Worm (Caenorhabditis elegans): Measurements from ENCODE around the gene arf-5.
A peak's percentile ranks its signal among the peaks of the same experiment; 100 is the strongest.

arf-5 gene

DNA sequence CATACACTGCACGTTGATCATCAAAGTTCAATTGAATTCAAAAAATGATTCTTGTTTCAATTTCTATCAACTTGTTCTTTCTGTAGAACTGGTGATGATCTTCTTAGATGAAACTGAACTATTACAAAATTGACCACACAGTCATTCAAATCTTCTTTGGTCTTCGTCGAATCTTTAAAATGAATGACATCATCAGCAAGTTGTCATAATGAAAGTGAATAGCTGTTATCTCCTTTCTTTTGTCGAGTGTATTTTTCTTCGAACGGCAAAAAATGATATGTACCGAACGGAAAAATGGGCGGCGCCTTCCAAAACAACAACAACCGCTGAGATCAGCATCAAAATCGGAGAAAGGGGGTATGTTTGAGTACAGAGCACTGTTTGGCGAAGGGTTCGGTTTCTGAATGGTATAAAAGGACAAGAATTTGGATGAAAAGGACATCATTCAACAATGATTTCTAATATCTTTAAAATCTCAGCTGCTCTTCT lies 4.8 kb upstream of the arf-5 start, which contains the start of gene ora-1:
Gene ora-1, plus strand, starts transcription at position 439 of the 489 bp plus-strand sequence.
- no peak for TF ChIP-seq snpc-4 (tag; optimal IDR thresholded peaks at IDR 0.05)

DNA sequence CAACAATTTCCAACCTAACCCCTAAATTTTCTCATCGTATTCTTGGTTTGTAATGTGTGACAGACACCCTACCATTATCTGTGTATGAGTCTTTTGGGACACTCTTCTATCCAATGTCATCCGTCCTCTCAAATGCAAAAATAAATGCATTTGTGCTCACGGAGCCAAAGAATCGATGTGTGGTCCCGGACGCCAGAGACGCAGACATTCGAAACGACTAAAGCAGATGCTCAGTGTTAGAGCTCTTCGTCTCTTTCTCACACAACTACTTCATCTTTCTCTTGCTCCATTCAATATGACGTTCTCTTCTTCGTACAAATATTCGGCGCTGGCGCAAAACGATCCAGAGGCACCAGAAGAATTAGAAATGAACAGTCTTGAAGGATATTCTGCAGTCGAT lies 2.7 kb upstream of the arf-5 start, which contains the start of gene unc-24:
Gene unc-24, plus strand, starts transcription at position 283 of the 400 bp plus-strand sequence.
- TF ChIP-seq nhr-12 (tag; optimal IDR thresholded peaks at IDR 0.05) (no peak), sem-2 (GFP tag; optimal IDR thresholded peaks at IDR 0.05) (no peak), blmp-1 (tag; optimal IDR thresholded peaks at IDR 0.05) (no peak), unc-120 (tag; optimal IDR thresholded peaks at IDR 0.05; ENCODE audit: poor library complexity, severe bottlenecking) (peak; percentile 11), elt-3 (tag; optimal IDR thresholded peaks at IDR 0.05) (no peak), tbx-8 (GFP tag; optimal IDR thresholded peaks at IDR 0.05) (no peak), unc-62 (GFP tag; optimal IDR thresholded peaks at IDR 0.05) (peak; percentile 22), ham-2 (GFP tag; optimal IDR thresholded peaks at IDR 0.05) (no peak), cnd-1 (tag; optimal IDR thresholded peaks at IDR 0.05) (no peak), elt-1 (tag; optimal IDR thresholded peaks at IDR 0.05; ENCODE audit: borderline replicate concordance, insufficient read depth) (no peak), ztf-11 (tag; optimal IDR thresholded peaks at IDR 0.05) (no peak), nhr-76 (tag; optimal IDR thresholded peaks at IDR 0.05) (no peak), mab-5 (tag; optimal IDR thresholded peaks at IDR 0.05) (no peak), unc-39 (tag; optimal IDR thresholded peaks at IDR 0.05) (no peak), ceh-83 (GFP tag; optimal IDR thresholded peaks at IDR 0.05) (no peak), hlh-1 (tag; optimal IDR thresholded peaks at IDR 0.05) (no peak), ces-1 (GFP tag; optimal IDR thresholded peaks at IDR 0.05) (peak; percentile 98), nhr-237 (tag; optimal IDR thresholded peaks at IDR 0.05) (no peak), ceh-43 (GFP tag; optimal IDR thresholded peaks at IDR 0.05) (no peak), lsy-2 (tag; optimal IDR thresholded peaks at IDR 0.05) (no peak), flh-1 (GFP tag; optimal IDR thresholded peaks at IDR 0.05) (no peak), bed-3 (GFP tag; optimal IDR thresholded peaks at IDR 0.05) (no peak), lin-13 (tag; optimal IDR thresholded peaks at IDR 0.05) (no peak), mls-2 (tag; optimal IDR thresholded peaks at IDR 0.05) (no peak)

DNA sequence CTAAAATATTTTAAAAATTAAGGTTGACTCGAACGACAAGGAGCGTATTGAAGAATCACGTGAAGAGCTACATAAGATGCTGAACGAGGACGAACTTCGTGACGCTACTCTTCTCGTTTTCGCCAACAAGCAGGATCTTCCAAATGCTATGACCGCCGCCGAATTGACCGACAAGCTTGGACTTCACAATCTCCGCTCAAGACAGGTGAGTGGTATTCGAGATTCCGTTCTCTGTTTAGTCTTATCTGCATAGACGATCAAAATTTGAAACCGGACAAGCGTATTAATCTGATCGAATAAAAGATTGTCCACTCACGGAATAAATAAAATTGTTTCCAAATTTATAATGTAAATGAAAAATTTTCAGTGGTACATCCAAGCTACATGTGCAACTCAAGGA lies 695 bp downstream of the arf-5 start:
- TF ChIP-seq nhr-28 (tag; optimal IDR thresholded peaks at IDR 0.05) (no peak), nhr-2 (tag; optimal IDR thresholded peaks at IDR 0.05) (no peak), ceh-39 (tag; optimal IDR thresholded peaks at IDR 0.05) (no peak), blmp-1 (tag; optimal IDR thresholded peaks at IDR 0.05) (no peak), ztf-11 (tag; optimal IDR thresholded peaks at IDR 0.05) (no peak), lin-32 (GFP tag; optimal IDR thresholded peaks at IDR 0.05) (no peak), elt-1 (tag; optimal IDR thresholded peaks at IDR 0.05; ENCODE audit: borderline replicate concordance, insufficient read depth) (peak; percentile 71)

DNA sequence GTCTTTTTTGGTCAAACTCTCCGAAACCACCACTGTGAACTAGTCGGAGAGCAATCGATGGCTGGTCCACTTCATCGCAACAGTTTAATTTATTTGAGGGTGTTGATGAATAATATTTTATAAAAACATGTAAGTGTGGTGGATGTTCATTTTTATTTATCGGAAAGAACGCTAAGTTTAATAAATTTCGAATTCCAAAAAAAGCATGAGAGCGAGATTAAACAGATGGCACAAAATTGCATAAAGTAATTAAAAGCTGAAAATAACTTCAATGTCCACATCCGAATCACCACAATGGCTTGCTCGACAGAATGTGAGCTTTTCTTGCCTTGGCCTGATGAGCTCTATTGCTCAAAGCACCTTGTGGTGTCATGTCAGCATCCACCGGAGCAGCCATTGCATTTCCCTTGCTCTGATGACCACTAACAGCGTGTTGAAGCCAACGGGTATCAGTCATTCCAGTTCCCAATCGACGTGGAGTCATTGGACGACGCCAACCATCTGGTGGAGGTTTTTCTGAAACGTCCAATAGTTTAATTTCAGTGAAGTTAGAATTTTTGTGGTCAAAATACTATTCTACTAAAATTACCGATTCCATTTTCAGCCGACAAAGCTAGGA lies 1.5 kb downstream of the arf-5 start:
- TF ChIP-seq nhr-237 (tag; optimal IDR thresholded peaks at IDR 0.05) (no peak), ceh-43 (GFP tag; optimal IDR thresholded peaks at IDR 0.05) (no peak)

DNA sequence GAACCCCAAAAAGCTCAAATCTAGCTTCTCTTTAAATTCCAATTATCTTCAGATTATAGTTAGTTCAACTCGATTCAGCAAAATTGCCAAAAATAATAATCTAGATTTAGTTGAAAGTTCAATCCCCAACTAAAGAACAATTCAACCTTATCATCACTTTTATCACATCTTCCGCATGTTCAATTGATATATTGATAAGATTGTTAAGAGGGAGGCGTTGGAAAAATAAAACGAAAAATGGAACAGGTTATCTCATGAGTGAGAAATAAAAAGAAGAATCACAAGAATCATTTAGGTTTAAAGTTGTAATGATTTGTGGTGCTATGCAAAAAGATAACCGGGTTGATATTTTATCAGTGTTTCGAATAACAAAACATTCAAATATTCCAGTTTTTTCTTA lies 3.4 kb downstream of the arf-5 start:
- peak; percentile 28 for TF ChIP-seq elt-3 (tag; optimal IDR thresholded peaks at IDR 0.05)
- no peak for TF ChIP-seq nhr-2 (tag; optimal IDR thresholded peaks at IDR 0.05)
- TF ChIP-seq mls-2 (tag; optimal IDR thresholded peaks at IDR 0.05), result no peak

DNA sequence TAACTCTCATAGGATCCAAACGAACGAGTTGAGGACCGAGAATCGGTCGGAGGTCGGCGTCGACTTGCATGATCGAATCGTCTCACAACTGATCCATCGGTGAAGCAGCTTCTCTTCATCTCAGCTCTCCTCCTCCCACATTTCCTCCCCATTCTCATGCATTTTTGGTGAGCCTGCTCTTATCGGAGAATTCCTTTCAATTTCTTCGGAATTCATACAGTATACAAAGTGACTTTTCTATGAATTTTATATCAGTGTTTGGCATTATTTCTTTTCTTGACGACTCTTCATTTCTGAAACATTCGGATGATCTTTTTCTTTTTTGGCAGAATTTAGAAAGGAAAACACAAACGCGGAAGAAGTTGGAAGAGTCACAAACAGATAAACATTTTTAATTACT lies 4.8 kb downstream of the arf-5 start, which contains the start of gene mec-17:
Gene mec-17, minus strand, starts transcription at position 101 of the 400 bp plus-strand sequence.
- TF ChIP-seq flh-1 (GFP tag; optimal IDR thresholded peaks at IDR 0.05) (no peak), lin-13 (tag; optimal IDR thresholded peaks at IDR 0.05) (no peak), nhr-2 (tag; optimal IDR thresholded peaks at IDR 0.05) (no peak), hlh-1 (tag; optimal IDR thresholded peaks at IDR 0.05) (no peak), nhr-12 (tag; optimal IDR thresholded peaks at IDR 0.05) (no peak), unc-39 (tag; optimal IDR thresholded peaks at IDR 0.05) (no peak), lsy-2 (tag; optimal IDR thresholded peaks at IDR 0.05) (no peak), cnd-1 (tag; optimal IDR thresholded peaks at IDR 0.05) (no peak), ceh-39 (tag; optimal IDR thresholded peaks at IDR 0.05) (no peak), blmp-1 (tag; optimal IDR thresholded peaks at IDR 0.05) (no peak), nhr-28 (tag; optimal IDR thresholded peaks at IDR 0.05) (no peak), nhr-76 (tag; optimal IDR thresholded peaks at IDR 0.05) (no peak)
